Worm (Caenorhabditis elegans): ENCODE measurements around the gene Y39A1A.22.

Y39A1A.22 gene

DNA sequence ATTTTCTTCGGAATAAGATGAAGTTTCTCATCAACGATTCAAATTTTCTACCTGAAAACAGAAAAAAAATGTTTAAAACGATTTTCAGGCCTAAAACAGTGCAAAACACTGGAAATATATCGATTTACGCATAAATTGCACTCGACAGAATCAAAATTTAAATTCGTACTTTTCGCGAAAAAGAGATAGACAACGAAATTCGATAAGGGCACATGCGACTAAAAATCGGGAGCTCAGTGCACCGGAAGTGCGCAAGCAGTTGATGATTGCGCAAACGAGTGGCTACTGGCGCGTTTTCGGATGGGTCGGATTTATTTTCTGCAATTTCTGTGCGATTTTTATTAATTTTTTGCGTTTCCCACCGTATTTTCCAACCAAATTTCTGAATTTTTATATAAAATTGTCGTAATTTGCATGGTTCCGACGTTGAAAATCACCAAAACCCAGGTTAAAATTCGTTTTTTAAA is at the start of gene Y39A1A.22, which contains the start of gene Y39A1A.21:
Gene Y39A1A.22 (minus strand): TSS at position 57 of the 467 bp plus-strand sequence.
Gene Y39A1A.21 (minus strand): TSS at position 51 of the 467 bp plus-strand sequence.
- TF ChIP-seq spr-3 (GFP tag; optimal IDR thresholded peaks at IDR 0.05) (peak; percentile 74), nhr-77 (tag; optimal IDR thresholded peaks at IDR 0.05) (peak; percentile 63), F26F4.8 (GFP tag; conservative IDR thresholded peaks at IDR 0.05) (no peak), zip-2 (tag; optimal IDR thresholded peaks at IDR 0.05) (peak; percentile 31), egl-43 (GFP tag; IDR thresholded peaks at IDR 0.05) (peak; percentile 71), F10B5.3 (tag; optimal IDR thresholded peaks at IDR 0.05) (peak; percentile 23), lin-13 (GFP tag; optimal IDR thresholded peaks at IDR 0.05) (peak; percentile 7), dmd-6 (GFP tag; IDR thresholded peaks at IDR 0.05) (peak; percentile 80), nhr-111 (GFP tag; optimal IDR thresholded peaks at IDR 0.05) (no peak), zfp-2 (tag; optimal IDR thresholded peaks at IDR 0.05) (peak; percentile 16), zip-11 (GFP tag; IDR thresholded peaks at IDR 0.05) (no peak), nhr-6 (tag; optimal IDR thresholded peaks at IDR 0.05) (peak; percentile 68), zag-1 (tag; optimal IDR thresholded peaks at IDR 0.05) (no peak), ceh-32 (tag; optimal IDR thresholded peaks at IDR 0.05; ENCODE audit: poor library complexity) (no peak), mep-1 (tag; optimal IDR thresholded peaks at IDR 0.05) (peak; percentile 81), daf-16 (GFP tag; optimal IDR thresholded peaks at IDR 0.05) (peak; percentile 7 to 50), daf-16 (tag; optimal IDR thresholded peaks at IDR 0.05) (peak; percentile 60), F37D6.2 (tag; optimal IDR thresholded peaks at IDR 0.05) (peak; percentile 58), nhr-48 (tag; optimal IDR thresholded peaks at IDR 0.05) (peak; percentile 62), aly-2 (tag; optimal IDR thresholded peaks at IDR 0.05) (no peak), unc-130 (GFP tag; optimal IDR thresholded peaks at IDR 0.05) (peak; percentile 8), snpc-4 (tag; optimal IDR thresholded peaks at IDR 0.05) (no peak), ceh-82 (tag; optimal IDR thresholded peaks at IDR 0.05) (no peak), mdl-1 (tag; optimal IDR thresholded peaks at IDR 0.05) (peak in 1 of 2 experiments; percentile 38), hlh-30 (tag; optimal IDR thresholded peaks at IDR 0.05; ENCODE audit: insufficient read depth) (peak; percentile 69), lin-15B (tag; optimal IDR thresholded peaks at IDR 0.05) (no peak), nhr-28 (tag; optimal IDR thresholded peaks at IDR 0.05) (peak; percentile 56), Y48G9A.11 (GFP tag; IDR thresholded peaks at IDR 0.05) (0 out of 2 replicates have a peak, but pooled peaks have one; percentile 31), tag-97 (GFP tag; IDR thresholded peaks at IDR 0.05) (no peak), Y75B8A.6 (GFP tag; IDR thresholded peaks at IDR 0.05) (no peak), arid-1 (GFP tag; conservative IDR thresholded peaks at IDR 0.05) (peak; percentile 68), F49E8.2 (tag; optimal IDR thresholded peaks at IDR 0.05; ENCODE audit: borderline replicate concordance) (peak; percentile 27), madf-9 (GFP tag; conservative IDR thresholded peaks at IDR 0.05) (peak; percentile 51), dpl-1 (GFP tag; optimal IDR thresholded peaks at IDR 0.05) (peak; percentile 78), dve-1 (tag; optimal IDR thresholded peaks at IDR 0.05; ENCODE audit: insufficient read depth) (peak; percentile 86), pqm-1 (tag; optimal IDR thresholded peaks at IDR 0.05) (peak; percentile 18), jun-1 (tag; optimal IDR thresholded peaks at IDR 0.05) (peak; percentile 38), hif-1 (tag; optimal IDR thresholded peaks at IDR 0.05) (peak in 1 of 2 experiments; percentile 60), lim-7 (GFP tag; IDR thresholded peaks at IDR 0.05) (no peak), lin-38 (GFP tag; IDR thresholded peaks at IDR 0.05) (peak; percentile 87), ama-1 (optimal IDR thresholded peaks at IDR 0.05) (no peak), mdt-29 (GFP tag; IDR thresholded peaks at IDR 0.05) (peak; percentile 43; the same call in 1 of the 2 replicates), hlh-11 (tag; optimal IDR thresholded peaks at IDR 0.05) (peak; percentile 80), daf-19 (GFP tag; conservative IDR thresholded peaks at IDR 0.05) (0 out of 2 replicates have a peak, but pooled peaks have one; percentile 28), unc-62 (GFP tag; optimal IDR thresholded peaks at IDR 0.05 in 1 of 2) (no peak), unc-62 (tag; optimal IDR thresholded peaks at IDR 0.05) (no peak), hmg-1.1 (GFP tag; IDR thresholded peaks at IDR 0.05) (peak; percentile 72), lsy-2 (tag; optimal IDR thresholded peaks at IDR 0.05) (peak in 1 of 2 experiments; percentile 85), pha-4 (GFP tag; IDR thresholded peaks at IDR 0.05) (0 out of 2 replicates have a peak, but pooled peaks have one; percentile 45), pha-4 (tag; optimal IDR thresholded peaks at IDR 0.05) (no peak), ZK337.2 (GFP tag; IDR thresholded peaks at IDR 0.05) (0 out of 2 replicates have a peak, but pooled peaks have one; percentile 43), Y105C5A.15 (GFP tag; IDR thresholded peaks at IDR 0.05) (no peak)

All from whole organism, L4 larva.